Fruit fly (Drosophila melanogaster) whole organism, embryonic: ENCODE data around the gene CG34409.

Source experiments
- Adf1 ChIP-seq: fragments of 200-800 bp; sonication (Bioruptor generic); IDR thresholded peaks from 2 replicates; pipeline ENCODE4 v1.3.6; 2022; ENCODE audit warnings: missing biosample characterization, missing genetic modification characterization
- Antp ChIP-seq: fragments of 200-800 bp; sonication (Bioruptor generic); optimal IDR thresholded peaks from 3 replicates; lab custom pipeline; 2016; ENCODE audit warnings: missing biosample characterization, missing genetic modification characterization
- BEAF-32 ChIP-seq: fragments of 200-800 bp; sonication (Bioruptor generic); optimal IDR thresholded peaks from 3 replicates; lab custom pipeline; 2017; ENCODE audit warnings: missing biosample characterization, missing genetic modification characterization, mild to moderate bottlenecking, moderate library complexity, missing genetic modification reagents
- Bgb ChIP-seq: fragments of 200-800 bp; sonication (Bioruptor generic); IDR thresholded peaks from 2 replicates; pipeline ENCODE4 v1.3.6; 2022; ENCODE audit warnings: missing biosample characterization, missing genetic modification characterization; ENCODE audit not compliant: partially characterized antibody
- Blimp-1 ChIP-seq: fragments of 200-800 bp; sonication (Bioruptor generic); optimal IDR thresholded peaks from 3 replicates; lab custom pipeline; 2018; ENCODE audit warnings: missing biosample characterization, missing genetic modification characterization, mild to moderate bottlenecking, moderate library complexity, missing genetic modification reagents
- C15 ChIP-seq: fragments of 200-800 bp; sonication (Bioruptor generic); IDR thresholded peaks from 3 replicates; pipeline ENCODE4 v1.3.6; 2022; ENCODE audit warnings: missing biosample characterization, missing genetic modification characterization
- CG11456 ChIP-seq: fragments of 200-800 bp; sonication (Bioruptor generic); IDR thresholded peaks from 3 replicates; pipeline ENCODE4 v1.3.6; 2022; ENCODE audit warnings: missing biosample characterization, missing genetic modification characterization
- CG12104 ChIP-seq: fragments of 200-800 bp; sonication (Bioruptor generic); optimal IDR thresholded peaks from 3 replicates; lab custom pipeline; 2016; ENCODE audit warnings: missing biosample characterization, missing genetic modification characterization
- CG12236 ChIP-seq: fragments of 200-800 bp; sonication (Bioruptor generic); optimal IDR thresholded peaks from 2 replicates; lab custom pipeline; 2016; ENCODE audit warnings: missing biosample characterization, missing genetic modification characterization
- CG12391 ChIP-seq: fragments of 200-800 bp; sonication (Bioruptor generic); optimal IDR thresholded peaks from 3 replicates; lab custom pipeline; 2018; ENCODE audit warnings: missing biosample characterization, mild to moderate bottlenecking, missing genetic modification characterization, moderate library complexity
- CG18262 ChIP-seq: fragments of 200-800 bp; optimal IDR thresholded peaks from 3 replicates; lab custom pipeline; 2019; ENCODE audit warnings: missing biosample characterization, mild to moderate bottlenecking, missing genetic modification characterization, moderate library complexity
- CG2120 ChIP-seq: fragments of 200-800 bp; sonication (Bioruptor generic); optimal IDR thresholded peaks from 3 replicates; lab custom pipeline; 2016; ENCODE audit warnings: missing biosample characterization, missing genetic modification characterization
- CG32532 ChIP-seq: fragments of 200-800 bp; sonication (Bioruptor generic); IDR thresholded peaks from 2 replicates; pipeline ENCODE4 v1.3.6; 2022; ENCODE audit warnings: missing biosample characterization, missing genetic modification characterization
- CG4820 ChIP-seq: fragments of 200-800 bp; sonication (Bioruptor generic); optimal IDR thresholded peaks from 3 replicates; lab custom pipeline; 2016; ENCODE audit warnings: missing biosample characterization, missing genetic modification characterization
- CG9817 ChIP-seq: fragments of 200-800 bp; sonication (Bioruptor generic); optimal IDR thresholded peaks from 2 replicates; lab custom pipeline; 2018; ENCODE audit warnings: missing biosample characterization, mild to moderate bottlenecking, missing genetic modification characterization, moderate library complexity
- Chrac-16 ChIP-seq: fragments of 200-800 bp; sonication (Bioruptor generic); optimal IDR thresholded peaks from 3 replicates; lab custom pipeline; 2016; ENCODE audit warnings: missing biosample characterization, missing genetic modification characterization
- CoRest ChIP-seq: fragments of 200-800 bp; sonication (Bioruptor generic); optimal IDR thresholded peaks from 3 replicates; lab custom pipeline; 2018; ENCODE audit warnings: missing biosample characterization, mild to moderate bottlenecking, missing genetic modification characterization, moderate library complexity
- E2f2 ChIP-seq: fragments of 200-800 bp; sonication (Bioruptor generic); IDR thresholded peaks from 2 replicates; pipeline ENCODE4 v1.3.6; 2022; ENCODE audit warnings: missing biosample characterization, missing genetic modification characterization
- Gug ChIP-seq: fragments of 200-800 bp; sonication (Bioruptor generic); IDR thresholded peaks from 4 replicates; pipeline ENCODE4 v1.3.6; 2022; ENCODE audit warnings: missing biosample characterization, missing genetic modification characterization
- Hey ChIP-seq: fragments of 200-800 bp; sonication (Bioruptor generic); optimal IDR thresholded peaks from 3 replicates; lab custom pipeline; 2018; ENCODE audit warnings: missing biosample characterization, mild to moderate bottlenecking, missing genetic modification characterization
- Mrtf ChIP-seq: fragments of 200-800 bp; sonication (Bioruptor generic); IDR thresholded peaks from 3 replicates; pipeline ENCODE4 v1.3.6; 2022; ENCODE audit warnings: missing biosample characterization, missing genetic modification characterization
- Poxn ChIP-seq: fragments of 200-800 bp; sonication (Bioruptor generic); IDR thresholded peaks from 2 replicates; pipeline ENCODE4 v1.3.6; 2022; ENCODE audit warnings: missing biosample characterization, missing genetic modification characterization
- Rfx ChIP-seq: fragments of 200-800 bp; sonication (Bioruptor generic); IDR thresholded peaks from 2 replicates; pipeline ENCODE4 v1.3.6; 2022; ENCODE audit warnings: missing biosample characterization, missing genetic modification characterization
- Sry-δ ChIP-seq: fragments of 200-800 bp; sonication (Bioruptor generic); optimal IDR thresholded peaks from 2 replicates; lab custom pipeline; 2016; ENCODE audit warnings: missing biosample characterization, missing genetic modification characterization
- Xbp1 ChIP-seq: fragments of 200-800 bp; sonication (Bioruptor generic); optimal IDR thresholded peaks from 3 replicates; lab custom pipeline; 2016; ENCODE audit warnings: missing biosample characterization, mild to moderate bottlenecking, missing genetic modification characterization
- ap ChIP-seq: fragments of 200-800 bp; sonication (Bioruptor generic); IDR thresholded peaks from 2 replicates; pipeline ENCODE4 v1.3.6; 2022; ENCODE audit warnings: missing biosample characterization, missing genetic modification characterization
- bab2 ChIP-seq: fragments of 200-800 bp; sonication (Bioruptor generic); optimal IDR thresholded peaks from 2 replicates; lab custom pipeline; 2016; ENCODE audit warnings: missing biosample characterization, missing genetic modification characterization
- chn ChIP-seq: fragments of 200-800 bp; sonication (Bioruptor generic); optimal IDR thresholded peaks from 2 replicates; lab custom pipeline; 2016; ENCODE audit warnings: missing biosample characterization, missing genetic modification characterization
- danr ChIP-seq: fragments of 200-800 bp; sonication (Bioruptor generic); IDR thresholded peaks from 2 replicates; pipeline ENCODE4 v1.3.6; 2022; ENCODE audit warnings: missing biosample characterization, missing genetic modification characterization
- ewg ChIP-seq: fragments of 200-800 bp; sonication (Bioruptor generic); optimal IDR thresholded peaks from 3 replicates; lab custom pipeline; 2017; ENCODE audit warnings: mild to moderate bottlenecking, missing biosample characterization, missing genetic modification reagents, missing genetic modification characterization
- fd102C ChIP-seq: fragments of 200-800 bp; sonication (Bioruptor generic); optimal IDR thresholded peaks from 2 replicates; lab custom pipeline; 2018; ENCODE audit warnings: missing biosample characterization, mild to moderate bottlenecking, missing genetic modification characterization, moderate library complexity
- fu2 ChIP-seq: fragments of 200-800 bp; sonication (Bioruptor generic); optimal IDR thresholded peaks from 2 replicates; lab custom pipeline; 2016; ENCODE audit warnings: missing biosample characterization, missing genetic modification characterization
- gcm ChIP-seq: fragments of 200-800 bp; sonication (Bioruptor generic); optimal IDR thresholded peaks from 2 replicates; lab custom pipeline; 2019; ENCODE audit warnings: missing biosample characterization, mild to moderate bottlenecking, missing genetic modification characterization, moderate library complexity
- gem ChIP-seq: fragments of 200-800 bp; sonication (Bioruptor generic); optimal IDR thresholded peaks from 2 replicates; lab custom pipeline; 2019; ENCODE audit warnings: missing biosample characterization, mild to moderate bottlenecking, missing genetic modification characterization, moderate library complexity
- ham ChIP-seq: fragments of 200-800 bp; sonication (Bioruptor generic); IDR thresholded peaks from 2 replicates; pipeline ENCODE4 v1.3.6; 2022; ENCODE audit warnings: missing biosample characterization, missing genetic modification characterization
- kay ChIP-seq: fragments of 200-800 bp; sonication (Bioruptor generic); optimal IDR thresholded peaks from 2 replicates; lab custom pipeline; 2016; ENCODE audit warnings: missing biosample characterization, missing genetic modification characterization
- lmd ChIP-seq: fragments of 200-800 bp; sonication (Bioruptor generic); IDR thresholded peaks from 2 replicates; pipeline ENCODE4 v1.3.6; 2022; ENCODE audit warnings: missing biosample characterization, missing genetic modification characterization
- nmo ChIP-seq: fragments of 200-800 bp; sonication (Bioruptor generic); optimal IDR thresholded peaks from 2 replicates; lab custom pipeline; 2018; ENCODE audit warnings: missing biosample characterization, mild to moderate bottlenecking, missing genetic modification characterization, moderate library complexity
- onecut ChIP-seq: fragments of 200-800 bp; sonication (Bioruptor generic); IDR thresholded peaks from 2 replicates; pipeline ENCODE4 v1.3.6; 2022; ENCODE audit warnings: missing biosample characterization, missing genetic modification characterization
- pros ChIP-seq: fragments of 200-800 bp; sonication (Bioruptor generic); optimal IDR thresholded peaks from 3 replicates; lab custom pipeline; 2019; ENCODE audit warnings: missing biosample characterization, mild to moderate bottlenecking, missing genetic modification characterization, moderate library complexity
- pum ChIP-seq: fragments of 200-800 bp; sonication (Bioruptor generic); optimal IDR thresholded peaks from 2 replicates; lab custom pipeline; 2016; ENCODE audit warnings: missing biosample characterization, missing genetic modification characterization
- sens ChIP-seq: fragments of 200-800 bp; sonication (Bioruptor generic); peaks from one replicate; lab custom pipeline; 2016; ENCODE audit warnings: missing biosample characterization, missing genetic modification characterization
- so ChIP-seq: fragments of 200-800 bp; sonication (Bioruptor generic); IDR thresholded peaks from 3 replicates; pipeline ENCODE4 v1.3.6; 2022; ENCODE audit warnings: missing biosample characterization, missing genetic modification characterization
- sug ChIP-seq: fragments of 200-800 bp; optimal IDR thresholded peaks from 2 replicates; lab custom pipeline; 2019; ENCODE audit warnings: missing biosample characterization, mild to moderate bottlenecking, missing genetic modification characterization, moderate library complexity
- zfh1 ChIP-seq: fragments of 200-800 bp; sonication (Bioruptor generic); IDR thresholded peaks from 3 replicates; pipeline ENCODE4 v1.3.6; 2022; ENCODE audit warnings: missing biosample characterization, missing genetic modification characterization

The CG34409 gene

dm6 chr3R:9791177-9791806, 45.1 kb upstream of the CG34409 start, which contains the start of the genes CG12945 and CG8507 (continued):
- TF ChIP-seq CG18262 (peak; percentile 48), zfh1 (no peak), E2f2 (GFP tag; lab: Robert Waterston, UW) (0 out of 2 replicates have a peak, but pooled peaks have one; percentile 31), fd102C (GFP tag; lab: Kevin White, UChicago) (no peak), CG12104 (GFP tag; lab: Kevin White, UChicago) (no peak), Antp (GFP tag; lab: Kevin White, UChicago) (peak; percentile 12), Blimp-1 (GFP tag; lab: Kevin White, UChicago) (peak; percentile 28), BEAF-32 (peak; percentile 52), Poxn (GFP tag; lab: Robert Waterston, UW) (no peak), fu2 (no peak), Mrtf (no peak), kay (GFP tag; lab: Kevin White, UChicago) (peak; percentile 21), so (GFP tag; lab: Robert Waterston, UW) (no peak), CG12391 (tag; lab: Kevin White, UChicago) (peak; percentile 62), nmo (peak; percentile 80), ap (GFP tag; lab: Robert Waterston, UW) (no peak), Adf1 (no peak), Sry-δ (GFP tag; lab: Kevin White, UChicago) (peak; percentile 39), Bgb (no peak), C15 (GFP tag; lab: Robert Waterston, UW) (no peak), onecut (no peak), CG11456 (GFP tag; lab: Robert Waterston, UW) (no peak), danr (GFP tag; lab: Robert Waterston, UW) (no peak), ewg (GFP tag; lab: Kevin White, UChicago) (no peak), pros (GFP tag; lab: Kevin White, UChicago) (no peak), CG4820 (GFP tag; lab: Kevin White, UChicago) (peak; percentile 39), Hey (tag; lab: Kevin White, UChicago) (no peak), CG2120 (GFP tag; lab: Kevin White, UChicago) (peak; percentile 79), bab2 (GFP tag; lab: Kevin White, UChicago) (no peak), Xbp1 (peak; percentile 68), pum (GFP tag; lab: Kevin White, UChicago) (peak; percentile 15), CG32532 (no peak; the same call in 1 of the 2 replicates), chn (peak; percentile 41), Rfx (peak; percentile 66), CG12236 (GFP tag; lab: Kevin White, UChicago) (no peak), sug (tag; lab: Kevin White, UChicago) (peak; percentile 71), Chrac-16 (GFP tag; lab: Kevin White, UChicago) (peak; percentile 28), ham (no peak), Gug (GFP tag; lab: Robert Waterston, UW) (peak; percentile 36; the same call in 1 of the 4 replicates), gem (tag; lab: Kevin White, UChicago) (no peak), gcm (GFP tag; lab: Kevin White, UChicago) (peak; percentile 37), lmd (GFP tag; lab: Robert Waterston, UW) (peak; percentile 51; the same call in 1 of the 2 replicates), CoRest (tag; lab: Kevin White, UChicago) (peak; percentile 76), sens (GFP tag; lab: Kevin White, UChicago) (peak; percentile 85), CG9817 (tag; lab: Kevin White, UChicago) (peak; percentile 62)
